Worm (Caenorhabditis elegans) whole organism, young adult: ENCODE measurements around the gene ZK418.6.

Experiments
- B0035.1 ChIP-seq: sonication (generic microtip); optimal IDR thresholded peaks from 2 replicates; lab custom pipeline; 2016; ENCODE audit warnings: missing genetic modification characterization, mild to moderate bottlenecking, missing compliant biosample characterization, missing genotype, missing genetic modification reagents
- F10E7.11 ChIP-seq: sonication (generic microtip); optimal IDR thresholded peaks from 2 replicates; lab custom pipeline; 2017; ENCODE audit warnings: mild to moderate bottlenecking, missing genetic modification characterization, moderate library complexity, missing compliant biosample characterization
- ama-1 ChIP-seq, 3 experiments: fragments of 150-350 bp in 1 of 3; sonication (generic microtip) in 2 of 3; optimal IDR thresholded peaks; 2 replicates each; lab custom pipeline; 2014 to 2018; ENCODE audit warnings: missing biosample characterization in 2 of 3, missing genetic modification characterization in 2 of 3, missing genetic modification reagents in 2 of 3
- atf-7 ChIP-seq: sonication (generic microtip); optimal IDR thresholded peaks from 2 replicates; lab custom pipeline; 2017; ENCODE audit warnings: mild to moderate bottlenecking, missing genetic modification characterization, missing compliant biosample characterization
- efl-1 ChIP-seq: fragments of 150-350 bp; optimal IDR thresholded peaks from 2 replicates; lab custom pipeline; 2014; ENCODE audit warnings: missing biosample characterization, missing genetic modification reagents, missing genetic modification characterization
- egrh-3 ChIP-seq: fragments of 200-800 bp; sonication (Bioruptor generic); IDR thresholded peaks from 2 replicates; pipeline ENCODE4 v1.3.6; 2022; ENCODE audit warnings: missing genetic modification reagents, missing genetic modification characterization, missing compliant biosample characterization
- fkh-3 ChIP-seq: sonication (generic microtip); optimal IDR thresholded peaks from 2 replicates; lab custom pipeline; 2016; ENCODE audit warnings: mild to moderate bottlenecking, missing genetic modification characterization, missing compliant biosample characterization
- lag-1 ChIP-seq: fragments of 200-800 bp; sonication (Bioruptor generic); IDR thresholded peaks from 2 replicates; pipeline ENCODE4 v1.3.6; 2022; ENCODE audit warnings: missing genetic modification reagents, missing genetic modification characterization, missing compliant biosample characterization
- lin-35 ChIP-seq, 3 experiments: fragments of 150-350 bp in 2 of 3; sonication (generic microtip) in 1 of 3; optimal IDR thresholded peaks; 2 replicates each; lab custom pipeline; 2014 to 2018; ENCODE audit warnings: missing biosample characterization in 3 of 3, missing genetic modification characterization in 3 of 3, missing genetic modification reagents in 3 of 3
- lsy-27 ChIP-seq: sonication (generic microtip); optimal IDR thresholded peaks from 2 replicates; lab custom pipeline; 2017; ENCODE audit warnings: missing genetic modification characterization, mild to moderate bottlenecking, missing compliant biosample characterization, antibody characterized with exemption, missing genotype, borderline replicate concordance; ENCODE audit not compliant: insufficient read depth
- sea-2 ChIP-seq: fragments of 200-800 bp; sonication (Bioruptor generic); IDR thresholded peaks from 2 replicates; pipeline ENCODE4 v1.3.6; 2022; ENCODE audit warnings: missing genetic modification characterization, missing compliant biosample characterization
- tbp1 ChIP-seq: fragments of 200-800 bp; sonication (Bioruptor generic); optimal IDR thresholded peaks from 2 replicates; lab custom pipeline; 2018; ENCODE audit warnings: mild to moderate bottlenecking, missing genetic modification characterization, missing compliant biosample characterization

DNA sequence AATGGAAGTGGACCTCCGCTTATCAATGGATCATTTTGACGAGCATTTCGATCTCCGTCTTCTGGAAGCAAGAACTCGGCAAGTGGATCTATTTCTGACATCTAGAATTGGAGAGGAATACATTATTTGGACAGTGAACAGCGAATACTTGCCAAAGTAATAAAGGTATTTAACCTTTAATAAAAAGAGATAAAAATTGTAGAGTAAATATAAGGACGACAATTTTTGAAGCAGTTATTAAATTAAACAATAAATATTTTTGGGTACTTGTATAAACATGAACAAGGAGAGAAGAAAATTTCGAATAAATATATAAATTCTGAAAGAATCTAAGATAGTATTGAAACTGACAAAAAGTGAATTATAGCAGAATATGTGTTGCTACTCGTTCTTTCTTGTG lies 6.2 kb downstream of the ZK418.6 start, which contains the start of gene lin-37:
- TF ChIP-seq ama-1 (optimal IDR thresholded peaks at IDR 0.05; lab: Kevin White, UChicago) (no peak), ama-1 (GFP tag; optimal IDR thresholded peaks at IDR 0.05; lab: Kevin White, UChicago) (no peak), lag-1 (no peak), tbp1 (no peak), fkh-3 (tag; lab: Kevin White, UChicago) (no peak), B0035.1 (tag; lab: Kevin White, UChicago) (no peak), lsy-27 (tag; lab: Kevin White, UChicago) (no peak), egrh-3 (GFP tag; lab: Robert Waterston, UW) (no peak), sea-2 (GFP tag; lab: Robert Waterston, UW) (no peak), F10E7.11 (tag; lab: Kevin White, UChicago) (no peak), atf-7 (tag; lab: Kevin White, UChicago) (no peak), efl-1 (no peak), lin-35 (GFP tag; optimal IDR thresholded peaks at IDR 0.05; lab: Kevin White, UChicago) (no peak)
